Worm (Caenorhabditis elegans) whole organism, early embryonic: Measurements from ENCODE around the gene abhd-12.

ENCODE experiments used
- F13C5.2 ChIP-seq: sonication (generic microtip); optimal IDR thresholded peaks from 2 replicates; lab custom pipeline; 2017; ENCODE audit warnings: mild to moderate bottlenecking, missing genetic modification characterization, inconsistent platforms, missing compliant biosample characterization
- ama-1 ChIP-seq: fragments of 150-350 bp; optimal IDR thresholded peaks from 2 replicates; lab custom pipeline; 2014
- ceh-13 ChIP-seq: fragments of 200-800 bp; sonication (Bioruptor generic); optimal IDR thresholded peaks from 2 replicates; lab custom pipeline; 2018; ENCODE audit warnings: mild to moderate bottlenecking, missing genetic modification characterization, missing compliant biosample characterization
- flt-1 ChIP-seq: fragments of 200-800 bp; sonication (Bioruptor generic); IDR thresholded peaks from 2 replicates; pipeline ENCODE4 v1.3.6; 2022; ENCODE audit warnings: missing genetic modification characterization, missing compliant biosample characterization
- hmbx-1 ChIP-seq: sonication (generic microtip); optimal IDR thresholded peaks from 2 replicates; lab custom pipeline; 2016; ENCODE audit warnings: mild to moderate bottlenecking, missing genetic modification characterization, missing compliant biosample characterization
- hmg-4 ChIP-seq: fragments of 200-800 bp; sonication (Bioruptor generic); optimal IDR thresholded peaks from 2 replicates; lab custom pipeline; 2018; ENCODE audit warnings: mild to moderate bottlenecking, missing genetic modification characterization, missing compliant biosample characterization
- scrt-1 ChIP-seq: fragments of 200-800 bp; sonication (Bioruptor generic); IDR thresholded peaks from 2 replicates; pipeline ENCODE4 v1.3.6; 2022; ENCODE audit warnings: missing genetic modification characterization, missing compliant biosample characterization

DNA sequence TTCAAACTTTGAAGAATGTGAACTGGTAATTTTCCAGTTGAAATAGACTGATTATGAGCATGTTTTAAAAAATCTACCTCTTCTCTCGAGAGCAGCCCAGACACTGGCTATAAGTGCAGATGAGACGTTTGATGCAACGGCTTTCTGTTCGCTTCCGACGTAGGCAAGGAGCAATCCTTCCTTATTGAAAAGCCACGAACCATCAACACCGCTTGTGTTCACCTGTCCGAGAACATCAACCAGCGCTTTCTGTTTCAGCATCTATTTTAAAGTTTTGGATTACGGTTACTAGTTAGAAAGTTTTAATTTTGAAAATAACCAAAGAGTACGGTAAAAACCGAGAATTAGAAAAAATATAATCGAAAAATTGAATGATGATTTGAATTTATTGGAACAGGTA lies 27.2 kb downstream of the abhd-12 start, which contains the start of gene lmtr-2:
- TF ChIP-seq F13C5.2 (no peak), hmbx-1 (tag; lab: Kevin White, UChicago) (no peak), ceh-13 (GFP tag; lab: Kevin White, UChicago) (no peak), ama-1 (lab: Kevin White, UChicago) (peak; percentile 39), flt-1 (GFP tag; lab: Robert Waterston, UW) (no peak), hmg-4 (GFP tag; lab: Kevin White, UChicago) (no peak), scrt-1 (GFP tag; lab: Robert Waterston, UW) (no peak)
